Worm (Caenorhabditis elegans): ENCODE results near the gene C44C10.11.

DNA sequence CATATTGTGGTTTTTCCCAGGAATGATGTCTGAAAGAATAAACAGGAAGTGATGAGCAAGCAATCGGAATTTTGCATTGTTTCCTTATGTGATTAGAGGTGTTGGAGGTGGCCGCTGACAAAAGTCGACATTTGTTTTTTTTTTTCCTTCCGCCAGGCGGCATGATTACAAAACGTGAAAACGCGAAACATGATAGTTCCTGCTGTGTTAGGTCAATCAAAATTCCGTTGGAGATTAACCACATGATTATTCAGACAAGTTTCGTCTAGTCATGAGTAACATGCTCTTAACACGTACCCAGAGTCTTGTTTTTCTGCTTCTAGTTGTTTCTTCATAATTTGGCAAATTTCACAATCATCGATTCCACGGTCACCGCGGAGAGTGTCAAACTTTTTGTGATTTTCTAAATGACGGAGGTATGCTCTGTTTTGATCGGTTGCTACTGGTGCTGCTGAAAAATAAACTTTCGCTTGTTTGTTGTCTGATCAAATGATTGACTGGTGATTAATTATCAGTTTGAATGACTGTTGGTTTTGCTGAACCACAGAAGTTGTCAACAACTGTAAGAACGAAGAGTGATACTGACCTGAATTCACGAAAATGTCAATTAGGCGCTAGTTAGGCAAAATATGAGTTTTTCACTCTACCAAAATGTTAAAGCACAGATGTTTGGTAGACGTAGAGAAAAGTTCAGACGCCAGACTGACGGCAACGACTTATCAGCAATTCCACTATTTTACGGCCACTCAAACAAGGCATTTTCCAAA is 30.7 kb downstream of the C44C10.11 start:
- TF ChIP-seq hlh-6 (tag; optimal IDR thresholded peaks at IDR 0.05) (no peak), pha-2 (tag; optimal IDR thresholded peaks at IDR 0.05) (no peak), lin-11 (tag; optimal IDR thresholded peaks at IDR 0.05) (no peak)
